Worm (Caenorhabditis elegans) whole organism, L3 larva: Measurements from ENCODE around the gene hlh-11.

Experiments
- sea-2 ChIP-seq: fragments of 150-350 bp; sonication (generic microtip); optimal IDR thresholded peaks from 4 replicates; lab custom pipeline; 2014; ENCODE audit warnings: missing biosample characterization, missing genetic modification reagents, missing genetic modification characterization
- tbx-2 ChIP-seq: sonication (generic microtip); optimal IDR thresholded peaks from 2 replicates; lab custom pipeline; 2016; ENCODE audit warnings: mild to moderate bottlenecking, missing genetic modification characterization, missing compliant biosample characterization

DNA sequence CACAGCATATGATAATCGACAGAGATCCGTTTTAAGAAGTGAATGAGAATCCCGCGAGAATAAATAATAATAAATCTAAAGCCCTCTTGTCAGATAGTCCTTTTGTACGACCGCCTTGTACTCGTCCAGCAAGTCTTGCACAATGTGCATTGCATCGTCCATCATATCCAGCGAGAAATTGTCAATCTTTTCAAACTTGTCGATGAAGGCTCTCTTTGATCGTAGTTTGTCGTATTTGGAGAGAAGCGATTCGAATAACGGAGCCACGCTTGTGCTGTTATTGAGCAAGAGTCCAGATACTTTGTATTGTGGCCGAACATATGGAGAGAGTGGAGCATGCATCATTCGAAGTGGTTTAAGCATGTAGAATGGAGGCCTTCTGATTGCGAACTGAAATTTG, 7.1 kb downstream of the hlh-11 start:
- TF ChIP-seq sea-2 (GFP tag; lab: Kevin White, UChicago) (no peak), tbx-2 (tag; lab: Kevin White, UChicago) (no peak)
